Fruit fly (Drosophila melanogaster) Kc167 (cell line): ENCODE results near the gene CG18284.

ENCODE experiments used
- Myc ChIP-seq: fragments of >200 bp; optimal IDR thresholded peaks from 2 replicates; lab custom pipeline; 2017; ENCODE audit warnings: missing external identifiers
- Sin3A ChIP-seq: fragments of >200 bp; optimal IDR thresholded peaks from 2 replicates; lab custom pipeline; 2018; ENCODE audit warnings: missing external identifiers
- h ChIP-seq: fragments of >200 bp; optimal IDR thresholded peaks from 3 replicates; lab custom pipeline; 2018; ENCODE audit warnings: missing external identifiers
- ttk ChIP-seq: sonication (Bioruptor generic); optimal IDR thresholded peaks from 2 replicates; lab custom pipeline; 2017; ENCODE audit warnings: missing external identifiers

- no peak for TF ChIP-seq Myc
- no peak for TF ChIP-seq h (lab: Kevin White, UChicago)
- no peak for TF ChIP-seq ttk (lab: Kevin White, UChicago)
- TF ChIP-seq Sin3A (lab: Kevin White, UChicago) = no peak
Measured at dm6 chr2L:10608662-10609262, 35.0 kb upstream of the CG18284 start.
